Fruit fly (Drosophila melanogaster) S2 (cell line): ENCODE data around the gene M1BP.

ENCODE experiments used
- CG8478 ChIP-seq: fragments of >200 bp; optimal IDR thresholded peaks from 2 replicates; lab custom pipeline; 2018
- CTCF ChIP-seq, 2 experiments: fragments of >200 bp; optimal IDR thresholded peaks; 2 replicates each; lab custom pipeline; 2018

DNA sequence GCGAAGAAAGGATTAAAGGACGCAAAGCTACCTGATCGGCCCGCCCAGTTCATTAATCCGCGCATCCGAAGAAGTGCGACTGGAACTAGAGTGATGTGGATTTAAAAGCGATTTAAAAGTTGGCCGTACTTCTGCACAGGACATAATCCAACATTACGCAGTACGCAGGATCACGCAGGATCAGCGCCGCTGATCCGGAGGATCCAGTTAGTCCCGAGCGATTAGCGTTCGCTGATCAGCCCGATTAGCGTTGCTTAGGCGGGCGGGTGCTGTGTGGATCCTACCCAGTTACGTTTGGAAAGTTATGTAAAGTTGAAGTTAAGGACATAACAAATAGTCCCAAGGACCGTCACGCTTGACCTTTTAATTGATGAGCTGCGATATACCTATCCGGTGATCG lies 32.3 kb downstream of the M1BP start:
- TF ChIP-seq CTCF (optimal IDR thresholded peaks at IDR 0.05; lab: Kevin White, UChicago), result no peak
- TF ChIP-seq CG8478 (lab: Kevin White, UChicago), result no peak
